Worm (Caenorhabditis elegans): Measurements from ENCODE around the gene C44H4.6.

- TF ChIP-seq him-1 (tag; optimal IDR thresholded peaks at IDR 0.05) (no peak), W03F9.2 (tag; optimal IDR thresholded peaks at IDR 0.05) (no peak)
Measured at ce11 chrX:14568258-14568763, 30.8 kb downstream of the C44H4.6 start.

Data from whole organism, L4/young adult.